Fruit fly (Drosophila melanogaster) whole organism, embryonic: ENCODE results near the gene ast.

Experiments used
- Atf3 ChIP-seq: fragments of 200-800 bp; sonication (Bioruptor generic); optimal IDR thresholded peaks from 3 replicates; lab custom pipeline; 2016; ENCODE audit warnings: missing biosample characterization, missing genetic modification characterization
- CG10565 ChIP-seq: fragments of 200-800 bp; sonication (Bioruptor generic); optimal IDR thresholded peaks from 3 replicates; lab custom pipeline; 2016; ENCODE audit warnings: missing biosample characterization, mild to moderate bottlenecking, missing genetic modification characterization
- CG11093 ChIP-seq: fragments of 200-800 bp; sonication (Bioruptor generic); IDR thresholded peaks from 3 replicates; pipeline ENCODE4 v1.3.6; 2022; ENCODE audit warnings: missing biosample characterization, missing genetic modification characterization
- CG11456 ChIP-seq: fragments of 200-800 bp; sonication (Bioruptor generic); IDR thresholded peaks from 3 replicates; pipeline ENCODE4 v1.3.6; 2022; ENCODE audit warnings: missing biosample characterization, missing genetic modification characterization
- CG11560 ChIP-seq: fragments of 200-800 bp; sonication (Bioruptor generic); IDR thresholded peaks from 3 replicates; pipeline ENCODE4 v1.3.6; 2022; ENCODE audit warnings: missing biosample characterization, missing genetic modification characterization
- CG13287 ChIP-seq: fragments of 200-800 bp; sonication (Bioruptor generic); IDR thresholded peaks from 2 replicates; pipeline ENCODE4 v1.3.6; 2022; ENCODE audit warnings: missing biosample characterization, missing genetic modification characterization; ENCODE audit not compliant: partially characterized antibody
- CG15073 ChIP-seq: fragments of 200-800 bp; sonication (Bioruptor generic); optimal IDR thresholded peaks from 2 replicates; lab custom pipeline; 2016; ENCODE audit warnings: missing biosample characterization, missing genetic modification characterization
- CG1602 ChIP-seq: fragments of 200-800 bp; sonication (Bioruptor generic); optimal IDR thresholded peaks from 3 replicates; lab custom pipeline; 2016; ENCODE audit warnings: missing biosample characterization, missing genetic modification characterization
- CG1647 ChIP-seq: fragments of 200-800 bp; sonication (Bioruptor generic); optimal IDR thresholded peaks from 3 replicates; lab custom pipeline; 2016; ENCODE audit warnings: missing biosample characterization, missing genetic modification characterization
- CG16779 ChIP-seq: fragments of 200-800 bp; sonication (Bioruptor generic); IDR thresholded peaks from 2 replicates; pipeline ENCODE4 v1.3.6; 2022; ENCODE audit warnings: missing biosample characterization, missing genetic modification characterization
- CG16815 ChIP-seq: fragments of 200-800 bp; sonication (Bioruptor generic); optimal IDR thresholded peaks from 3 replicates; lab custom pipeline; 2017; ENCODE audit warnings: missing biosample characterization, mild to moderate bottlenecking, missing genetic modification characterization
- CG17359 ChIP-seq: fragments of 200-800 bp; sonication (Bioruptor generic); optimal IDR thresholded peaks from 3 replicates; lab custom pipeline; 2018; ENCODE audit warnings: missing biosample characterization, mild to moderate bottlenecking, missing genetic modification characterization, moderate library complexity
- CG2199 ChIP-seq: fragments of 200-800 bp; sonication (Bioruptor generic); IDR thresholded peaks from 3 replicates; pipeline ENCODE4 v1.3.6; 2022; ENCODE audit warnings: missing biosample characterization, missing genetic modification characterization
- CG30020 ChIP-seq: fragments of 200-800 bp; optimal IDR thresholded peaks from 2 replicates; lab custom pipeline; 2019; ENCODE audit warnings: missing biosample characterization, mild to moderate bottlenecking, missing genetic modification characterization, moderate library complexity
- CG42726 ChIP-seq: fragments of 200-800 bp; sonication (Bioruptor generic); IDR thresholded peaks from 2 replicates; pipeline ENCODE4 v1.3.6; 2022; ENCODE audit warnings: missing biosample characterization, missing genetic modification characterization; ENCODE audit not compliant: partially characterized antibody
- CG6683 ChIP-seq: fragments of 200-800 bp; sonication (Bioruptor generic); optimal IDR thresholded peaks from 2 replicates; lab custom pipeline; 2017; ENCODE audit warnings: missing biosample characterization, mild to moderate bottlenecking, missing genetic modification characterization, missing genetic modification reagents
- CG7271 ChIP-seq: fragments of 200-800 bp; sonication (Bioruptor generic); optimal IDR thresholded peaks from 2 replicates; lab custom pipeline; 2018; ENCODE audit warnings: missing biosample characterization, mild to moderate bottlenecking, missing genetic modification characterization, moderate library complexity
- CG7357 ChIP-seq: fragments of 200-800 bp; sonication (Bioruptor generic); IDR thresholded peaks from 3 replicates; pipeline ENCODE4 v1.3.6; 2022; ENCODE audit warnings: missing biosample characterization, missing genetic modification characterization
- CG8089 ChIP-seq: fragments of 200-800 bp; sonication (Bioruptor generic); optimal IDR thresholded peaks from 3 replicates; lab custom pipeline; 2016; ENCODE audit warnings: missing biosample characterization, missing genetic modification characterization
- CG8281 ChIP-seq: fragments of 200-800 bp; sonication (Bioruptor generic); optimal IDR thresholded peaks from 2 replicates; lab custom pipeline; 2018; ENCODE audit warnings: missing biosample characterization, mild to moderate bottlenecking, missing genetic modification characterization, moderate library complexity
- CG8290 ChIP-seq, 3 experiments: fragments of 200-800 bp; sonication (Bioruptor generic); optimal IDR thresholded peaks; 2 replicates each; lab custom pipeline; 2016 to 2019; ENCODE audit warnings: missing biosample characterization in 3 of 3, missing genetic modification characterization in 3 of 3, mild to moderate bottlenecking in 2 of 3, moderate library complexity in 1 of 3
- CG9215 ChIP-seq: fragments of 200-800 bp; sonication (Bioruptor generic); IDR thresholded peaks from 2 replicates; pipeline ENCODE4 v1.3.6; 2022; ENCODE audit warnings: missing biosample characterization, missing genetic modification characterization
- Dad ChIP-seq: fragments of 200-800 bp; sonication (Bioruptor generic); optimal IDR thresholded peaks from 3 replicates; lab custom pipeline; 2016; ENCODE audit warnings: missing biosample characterization, missing genetic modification characterization
- Dbx ChIP-seq: fragments of 200-800 bp; sonication (Bioruptor generic); IDR thresholded peaks from 3 replicates; pipeline ENCODE4 v1.3.6; 2022; ENCODE audit warnings: missing biosample characterization, missing genetic modification characterization
- Dip3 ChIP-seq: fragments of 200-800 bp; sonication (Bioruptor generic); optimal IDR thresholded peaks from 3 replicates; lab custom pipeline; 2016; ENCODE audit warnings: missing biosample characterization, missing genetic modification characterization
- Doc3 ChIP-seq: fragments of 200-800 bp; sonication (Bioruptor generic); IDR thresholded peaks from 3 replicates; pipeline ENCODE4 v1.3.6; 2022; ENCODE audit warnings: missing biosample characterization, missing genetic modification characterization; ENCODE audit not compliant: partially characterized antibody
- Dp ChIP-seq: fragments of 200-800 bp; sonication (Bioruptor generic); optimal IDR thresholded peaks from 2 replicates; lab custom pipeline; 2018; ENCODE audit warnings: missing biosample characterization, mild to moderate bottlenecking, missing genetic modification characterization, moderate library complexity
- Fer1 ChIP-seq: fragments of 200-800 bp; sonication (Bioruptor generic); optimal IDR thresholded peaks from 2 replicates; lab custom pipeline; 2017; ENCODE audit warnings: missing biosample characterization, mild to moderate bottlenecking, missing genetic modification characterization
- HLH3B ChIP-seq: fragments of 200-800 bp; sonication (Bioruptor generic); IDR thresholded peaks from 2 replicates; pipeline ENCODE4 v1.3.6; 2022; ENCODE audit warnings: missing biosample characterization, missing genetic modification characterization
- Hr39 ChIP-seq: fragments of >200 bp; optimal IDR thresholded peaks from 2 replicates; lab custom pipeline; 2017
- NC2α ChIP-seq: fragments of 200-800 bp; sonication (Bioruptor generic); optimal IDR thresholded peaks from 2 replicates; lab custom pipeline; 2016; ENCODE audit warnings: missing biosample characterization, missing genetic modification characterization
- NC2β ChIP-seq: fragments of 200-800 bp; sonication (Bioruptor generic); optimal IDR thresholded peaks from 2 replicates; lab custom pipeline; 2016; ENCODE audit warnings: missing biosample characterization, missing genetic modification characterization
- Nf-YA ChIP-seq: fragments of 200-800 bp; sonication (Bioruptor generic); IDR thresholded peaks from 2 replicates; pipeline ENCODE4 v1.3.6; 2022; ENCODE audit warnings: missing biosample characterization, missing genetic modification characterization
- PHDP ChIP-seq: fragments of 200-800 bp; sonication (Bioruptor generic); optimal IDR thresholded peaks from 3 replicates; lab custom pipeline; 2018; ENCODE audit warnings: missing biosample characterization, mild to moderate bottlenecking, missing genetic modification characterization, moderate library complexity
- Ptx1 ChIP-seq: fragments of 200-800 bp; sonication (Bioruptor generic); IDR thresholded peaks from 2 replicates; pipeline ENCODE4 v1.3.6; 2022; ENCODE audit warnings: missing biosample characterization, missing genetic modification characterization
- Six4 ChIP-seq: fragments of 200-800 bp; sonication (Bioruptor generic); optimal IDR thresholded peaks from 2 replicates; lab custom pipeline; 2016; ENCODE audit warnings: missing biosample characterization, missing genetic modification characterization
- Vsx1 ChIP-seq: fragments of 200-800 bp; sonication (Bioruptor generic); optimal IDR thresholded peaks from 2 replicates; lab custom pipeline; 2017; ENCODE audit warnings: missing biosample characterization, mild to moderate bottlenecking, missing genetic modification characterization, missing genetic modification reagents
- bab2 ChIP-seq: fragments of 200-800 bp; sonication (Bioruptor generic); optimal IDR thresholded peaks from 2 replicates; lab custom pipeline; 2016; ENCODE audit warnings: missing biosample characterization, missing genetic modification characterization
- caup ChIP-seq: fragments of 200-800 bp; sonication (Bioruptor generic); optimal IDR thresholded peaks from 3 replicates; lab custom pipeline; 2017; ENCODE audit warnings: missing biosample characterization, mild to moderate bottlenecking, missing genetic modification characterization, moderate library complexity; ENCODE audit not compliant: severe bottlenecking
- gfzf ChIP-seq: fragments of 200-800 bp; sonication (Bioruptor generic); optimal IDR thresholded peaks from 2 replicates; lab custom pipeline; 2016; ENCODE audit warnings: missing biosample characterization, mild to moderate bottlenecking, missing genetic modification characterization, moderate library complexity
- jing ChIP-seq: fragments of 200-800 bp; sonication (Bioruptor generic); optimal IDR thresholded peaks from 2 replicates; lab custom pipeline; 2018; ENCODE audit warnings: missing biosample characterization, mild to moderate bottlenecking, missing genetic modification characterization
- lab ChIP-seq: fragments of 200-800 bp; sonication (Bioruptor generic); optimal IDR thresholded peaks from 3 replicates; lab custom pipeline; 2017; ENCODE audit warnings: missing biosample characterization, missing genetic modification characterization, mild to moderate bottlenecking, moderate library complexity, missing genetic modification reagents
- luna ChIP-seq: fragments of 200-800 bp; sonication (Bioruptor generic); optimal IDR thresholded peaks from 2 replicates; lab custom pipeline; 2016; ENCODE audit warnings: missing biosample characterization, missing genetic modification characterization
- psq ChIP-seq: fragments of 200-800 bp; sonication (Bioruptor generic); optimal IDR thresholded peaks from 2 replicates; lab custom pipeline; 2017; ENCODE audit warnings: missing biosample characterization, missing genetic modification characterization
- sc ChIP-seq, 3 experiments: fragments of >200 bp in 2 of 3; fragments of 200-800 bp in 1 of 3; sonication (Bioruptor generic) in 1 of 3; optimal IDR thresholded peaks; 2 replicates in 2 of 3; 3 replicates in 1 of 3; lab custom pipeline; 2017; ENCODE audit warnings: mild to moderate bottlenecking in 1 of 3, missing biosample characterization in 1 of 3, missing genetic modification characterization in 1 of 3, missing genetic modification reagents in 1 of 3
- sim ChIP-seq: fragments of 200-800 bp; sonication (Bioruptor generic); IDR thresholded peaks from 2 replicates; pipeline ENCODE4 v1.3.6; 2022; ENCODE audit warnings: missing biosample characterization, missing genetic modification characterization
- toy ChIP-seq: fragments of 200-800 bp; sonication (Bioruptor generic); IDR thresholded peaks from 2 replicates; pipeline ENCODE4 v1.3.6; 2022; ENCODE audit warnings: missing biosample characterization, missing genetic modification characterization
- vvl ChIP-seq: fragments of 200-800 bp; sonication (Bioruptor generic); IDR thresholded peaks from 2 replicates; pipeline ENCODE4 v1.3.6; 2022; ENCODE audit warnings: missing biosample characterization, missing genetic modification characterization
- wek ChIP-seq: fragments of 200-800 bp; sonication (Bioruptor generic); optimal IDR thresholded peaks from 3 replicates; lab custom pipeline; 2018; ENCODE audit warnings: missing biosample characterization, mild to moderate bottlenecking, missing genetic modification characterization, moderate library complexity
- zf30C ChIP-seq: fragments of 200-800 bp; sonication (Bioruptor generic); optimal IDR thresholded peaks from 3 replicates; lab custom pipeline; 2018; ENCODE audit warnings: missing biosample characterization, mild to moderate bottlenecking, missing genetic modification characterization

The ast gene

dm6 chr2L:1108029-1108688, 30.4 kb downstream of the ast start, which contains the start of the genes PolrMT and CG14339 (continued):
- TF ChIP-seq CG16779 (GFP tag; lab: Robert Waterston, UW) (no peak), gfzf (GFP tag; lab: Kevin White, UChicago) (peak; percentile 61), Nf-YA (no peak), CG1602 (GFP tag; lab: Kevin White, UChicago) (peak; percentile 15), CG2199 (GFP tag; lab: Robert Waterston, UW) (no peak), NC2α (GFP tag; lab: Kevin White, UChicago) (no peak), Dip3 (GFP tag; lab: Kevin White, UChicago) (peak; percentile 13), Atf3 (GFP tag; lab: Kevin White, UChicago) (no peak), Fer1 (GFP tag; lab: Kevin White, UChicago) (peak; percentile 48), lab (GFP tag; lab: Kevin White, UChicago) (no peak), luna (peak; percentile 48), vvl (GFP tag; lab: Robert Waterston, UW) (no peak), caup (peak; percentile 5), NC2β (GFP tag; lab: Kevin White, UChicago) (peak; percentile 65), wek (no peak), CG16815 (GFP tag; lab: Kevin White, UChicago) (no peak), Dp (GFP tag; lab: Kevin White, UChicago) (peak; percentile 60), Hr39 (lab: Kevin White, UChicago) (no peak), CG10565 (GFP tag; lab: Kevin White, UChicago) (no peak), CG13287 (GFP tag; lab: Robert Waterston, UW) (peak; percentile 49; the same call in 1 of the 2 replicates), CG7271 (tag; lab: Kevin White, UChicago) (no peak), CG6683 (no peak), CG9215 (no peak), CG1647 (GFP tag; lab: Kevin White, UChicago) (no peak), Dad (GFP tag; lab: Kevin White, UChicago) (peak; percentile 60), CG11456 (no peak), CG42726 (GFP tag; lab: Robert Waterston, UW) (peak; percentile 56; the same call in 1 of the 2 replicates), CG8281 (tag; lab: Kevin White, UChicago) (no peak), CG8089 (peak; percentile 21), bab2 (GFP tag; lab: Kevin White, UChicago) (no peak), CG11560 (tag; lab: Robert Waterston, UW) (no peak), jing (GFP tag; lab: Kevin White, UChicago) (no peak), PHDP (no peak), Dbx (no peak), CG8290 (GFP tag; optimal IDR thresholded peaks at IDR 0.05; lab: Kevin White, UChicago) (no peak), CG8290 (tag; optimal IDR thresholded peaks at IDR 0.05; lab: Kevin White, UChicago) (no peak), Doc3 (GFP tag; lab: Robert Waterston, UW) (no peak), CG11093 (GFP tag; lab: Robert Waterston, UW) (no peak), CG30020 (tag; lab: Kevin White, UChicago) (no peak), HLH3B (no peak), CG7357 (GFP tag; lab: Robert Waterston, UW) (no peak), Ptx1 (GFP tag; lab: Robert Waterston, UW) (no peak), Six4 (GFP tag; lab: Kevin White, UChicago) (no peak), toy (GFP tag; lab: Robert Waterston, UW) (no peak), CG17359 (tag; lab: Kevin White, UChicago) (no peak), zf30C (GFP tag; lab: Kevin White, UChicago) (no peak), sc (optimal IDR thresholded peaks at IDR 0.05; lab: Kevin White, UChicago) (no peak), sc (GFP tag; optimal IDR thresholded peaks at IDR 0.05; lab: Kevin White, UChicago) (no peak), psq (GFP tag; lab: Kevin White, UChicago) (no peak), CG15073 (GFP tag; lab: Kevin White, UChicago) (no peak), Vsx1 (GFP tag; lab: Kevin White, UChicago) (no peak), sim (GFP tag; lab: Robert Waterston, UW) (no peak)
